Fruit fly (Drosophila melanogaster) whole organism, embryonic: ENCODE data around the gene SCOT.

Experiments used
- Asciz ChIP-seq: fragments of 200-800 bp; sonication (Bioruptor generic); optimal IDR thresholded peaks from 2 replicates; lab custom pipeline; 2017; ENCODE audit warnings: missing biosample characterization, mild to moderate bottlenecking, missing genetic modification characterization, missing genetic modification reagents
- Atf6 ChIP-seq: fragments of 200-800 bp; sonication (Bioruptor generic); IDR thresholded peaks from 2 replicates; pipeline ENCODE4 v1.3.6; 2022; ENCODE audit warnings: missing biosample characterization, missing genetic modification characterization
- CG10565 ChIP-seq: fragments of 200-800 bp; sonication (Bioruptor generic); optimal IDR thresholded peaks from 3 replicates; lab custom pipeline; 2016; ENCODE audit warnings: missing biosample characterization, mild to moderate bottlenecking, missing genetic modification characterization
- CG11696 ChIP-seq: fragments of 200-800 bp; sonication (Bioruptor generic); IDR thresholded peaks from 2 replicates; pipeline ENCODE4 v1.3.6; 2022; ENCODE audit warnings: missing biosample characterization, missing genetic modification characterization
- CG12071 ChIP-seq: fragments of 200-800 bp; sonication (Bioruptor generic); optimal IDR thresholded peaks from 3 replicates; lab custom pipeline; 2018; ENCODE audit warnings: missing biosample characterization, mild to moderate bottlenecking, missing genetic modification characterization
- CG12104 ChIP-seq: fragments of 200-800 bp; sonication (Bioruptor generic); optimal IDR thresholded peaks from 3 replicates; lab custom pipeline; 2016; ENCODE audit warnings: missing biosample characterization, missing genetic modification characterization
- CG12769 ChIP-seq: fragments of 200-800 bp; sonication (Bioruptor generic); optimal IDR thresholded peaks from 2 replicates; lab custom pipeline; 2019; ENCODE audit warnings: missing biosample characterization, mild to moderate bottlenecking, missing genetic modification characterization, moderate library complexity
- CG13624 ChIP-seq: fragments of 200-800 bp; sonication (Bioruptor generic); optimal IDR thresholded peaks from 2 replicates; lab custom pipeline; 2016; ENCODE audit warnings: missing biosample characterization, missing genetic modification characterization
- CG14014 ChIP-seq: fragments of 200-800 bp; sonication (Bioruptor generic); IDR thresholded peaks from 2 replicates; pipeline ENCODE4 v1.3.6; 2022; ENCODE audit warnings: missing biosample characterization, missing genetic modification characterization
- CG17359 ChIP-seq: fragments of 200-800 bp; sonication (Bioruptor generic); optimal IDR thresholded peaks from 3 replicates; lab custom pipeline; 2018; ENCODE audit warnings: missing biosample characterization, mild to moderate bottlenecking, missing genetic modification characterization, moderate library complexity
- CG17385 ChIP-seq: fragments of 200-800 bp; sonication (Bioruptor generic); optimal IDR thresholded peaks from 3 replicates; lab custom pipeline; 2018; ENCODE audit warnings: missing biosample characterization, mild to moderate bottlenecking, missing genetic modification characterization
- CG18599 ChIP-seq: fragments of 200-800 bp; sonication (Bioruptor generic); optimal IDR thresholded peaks from 3 replicates; lab custom pipeline; 2017; ENCODE audit warnings: missing biosample characterization, missing genetic modification characterization, mild to moderate bottlenecking, moderate library complexity, missing genetic modification reagents
- CG18619 ChIP-seq: fragments of 200-800 bp; sonication (Bioruptor generic); optimal IDR thresholded peaks from 3 replicates; lab custom pipeline; 2017; ENCODE audit warnings: missing biosample characterization, mild to moderate bottlenecking, missing genetic modification characterization
- CG2875 ChIP-seq: fragments of 200-800 bp; sonication (Bioruptor generic); optimal IDR thresholded peaks from 2 replicates; lab custom pipeline; 2017; ENCODE audit warnings: missing biosample characterization, mild to moderate bottlenecking, missing genetic modification characterization, missing genetic modification reagents
- CG30403 ChIP-seq: fragments of 200-800 bp; sonication (Bioruptor generic); optimal IDR thresholded peaks from 3 replicates; lab custom pipeline; 2016; ENCODE audit warnings: missing biosample characterization, missing genetic modification characterization
- CG4328 ChIP-seq: fragments of 200-800 bp; sonication (Bioruptor generic); optimal IDR thresholded peaks from 3 replicates; lab custom pipeline; 2017; ENCODE audit warnings: missing biosample characterization, missing genetic modification reagents, missing genetic modification characterization
- CG7839 ChIP-seq: fragments of 200-800 bp; sonication (Bioruptor generic); optimal IDR thresholded peaks from 3 replicates; lab custom pipeline; 2018; ENCODE audit warnings: missing biosample characterization, mild to moderate bottlenecking, missing genetic modification characterization, moderate library complexity
- CG8290 ChIP-seq, 3 experiments: fragments of 200-800 bp; sonication (Bioruptor generic); optimal IDR thresholded peaks; 2 replicates each; lab custom pipeline; 2016 to 2019; ENCODE audit warnings: missing biosample characterization in 3 of 3, missing genetic modification characterization in 3 of 3, mild to moderate bottlenecking in 2 of 3, moderate library complexity in 1 of 3
- CoRest ChIP-seq: fragments of 200-800 bp; sonication (Bioruptor generic); optimal IDR thresholded peaks from 3 replicates; lab custom pipeline; 2018; ENCODE audit warnings: missing biosample characterization, mild to moderate bottlenecking, missing genetic modification characterization, moderate library complexity
- Dek ChIP-seq: fragments of 200-800 bp; sonication (Bioruptor generic); optimal IDR thresholded peaks from 3 replicates; lab custom pipeline; 2019; ENCODE audit warnings: missing biosample characterization, mild to moderate bottlenecking, missing genetic modification characterization, moderate library complexity
- Dip2 ChIP-seq: fragments of 200-800 bp; sonication (Bioruptor generic); IDR thresholded peaks from 2 replicates; pipeline ENCODE4 v1.3.6; 2022; ENCODE audit warnings: missing biosample characterization, missing genetic modification characterization
- Eip74EF ChIP-seq, 2 experiments: fragments of 200-800 bp in 1 of 2; fragments of >200 bp in 1 of 2; sonication (Bioruptor generic) in 1 of 2; optimal IDR thresholded peaks; 2 replicates each; lab custom pipeline; 2017 to 2019; ENCODE audit warnings: missing biosample characterization in 2 of 2, missing genetic modification characterization in 2 of 2, mild to moderate bottlenecking in 1 of 2, moderate library complexity in 1 of 2
- Ets65A ChIP-seq: fragments of 200-800 bp; sonication (Bioruptor generic); peaks from one replicate; lab custom pipeline; 2016; ENCODE audit warnings: missing biosample characterization, missing genetic modification characterization
- HLH3B ChIP-seq: fragments of 200-800 bp; sonication (Bioruptor generic); IDR thresholded peaks from 2 replicates; pipeline ENCODE4 v1.3.6; 2022; ENCODE audit warnings: missing biosample characterization, missing genetic modification characterization
- Hmr ChIP-seq: fragments of 200-800 bp; sonication (Bioruptor generic); optimal IDR thresholded peaks from 3 replicates; lab custom pipeline; 2017; ENCODE audit warnings: mild to moderate bottlenecking, missing biosample characterization, missing genetic modification reagents, missing genetic modification characterization
- Med ChIP-seq: fragments of 200-800 bp; sonication (Bioruptor generic); peaks from one replicate; lab custom pipeline; 2016; ENCODE audit warnings: missing biosample characterization, missing genetic modification characterization, mild to moderate bottlenecking, inconsistent platforms, moderate library complexity
- Neu2 ChIP-seq: fragments of 200-800 bp; sonication (Bioruptor generic); optimal IDR thresholded peaks from 3 replicates; lab custom pipeline; 2016; ENCODE audit warnings: missing biosample characterization, missing genetic modification characterization, borderline replicate concordance
- NfI ChIP-seq: fragments of 200-800 bp; sonication (Bioruptor generic); optimal IDR thresholded peaks from 3 replicates; lab custom pipeline; 2018; ENCODE audit warnings: missing biosample characterization, mild to moderate bottlenecking, missing genetic modification characterization, moderate library complexity
- Rfx ChIP-seq: fragments of 200-800 bp; sonication (Bioruptor generic); IDR thresholded peaks from 2 replicates; pipeline ENCODE4 v1.3.6; 2022; ENCODE audit warnings: missing biosample characterization, missing genetic modification characterization
- Sox100B ChIP-seq: fragments of 200-800 bp; sonication (Bioruptor generic); optimal IDR thresholded peaks from 3 replicates; lab custom pipeline; 2018; ENCODE audit warnings: missing biosample characterization, mild to moderate bottlenecking, missing genetic modification characterization
- ac ChIP-seq: fragments of 200-800 bp; sonication (Bioruptor generic); optimal IDR thresholded peaks from 3 replicates; lab custom pipeline; 2017; ENCODE audit warnings: missing biosample characterization, mild to moderate bottlenecking, missing genetic modification characterization
- bcd ChIP-seq: fragments of 200-800 bp; sonication (Bioruptor generic); optimal IDR thresholded peaks from 2 replicates; lab custom pipeline; 2017; ENCODE audit warnings: missing biosample characterization, mild to moderate bottlenecking, missing genetic modification characterization
- caup ChIP-seq: fragments of 200-800 bp; sonication (Bioruptor generic); optimal IDR thresholded peaks from 3 replicates; lab custom pipeline; 2017; ENCODE audit warnings: missing biosample characterization, mild to moderate bottlenecking, missing genetic modification characterization, moderate library complexity; ENCODE audit not compliant: severe bottlenecking
- chif ChIP-seq, 2 experiments: fragments of 200-800 bp; sonication (Bioruptor generic); optimal IDR thresholded peaks; 3 replicates each; lab custom pipeline; 2016; ENCODE audit warnings: missing biosample characterization in 2 of 2, missing genetic modification characterization in 2 of 2
- ci ChIP-seq: fragments of 200-800 bp; sonication (Bioruptor generic); IDR thresholded peaks from 3 replicates; pipeline ENCODE4 v1.3.6; 2022; ENCODE audit warnings: missing biosample characterization, missing genetic modification characterization
- dmrt99B ChIP-seq: fragments of 200-800 bp; sonication (Bioruptor generic); optimal IDR thresholded peaks from 2 replicates; lab custom pipeline; 2018; ENCODE audit warnings: missing biosample characterization, mild to moderate bottlenecking, missing genetic modification characterization, moderate library complexity
- fd64A ChIP-seq: fragments of 200-800 bp; sonication (Bioruptor generic); optimal IDR thresholded peaks from 3 replicates; lab custom pipeline; 2018; ENCODE audit warnings: missing biosample characterization, mild to moderate bottlenecking, missing genetic modification characterization
- gem ChIP-seq: fragments of 200-800 bp; sonication (Bioruptor generic); optimal IDR thresholded peaks from 2 replicates; lab custom pipeline; 2019; ENCODE audit warnings: missing biosample characterization, mild to moderate bottlenecking, missing genetic modification characterization, moderate library complexity
- mld ChIP-seq: fragments of 200-800 bp; sonication (Bioruptor generic); IDR thresholded peaks from 3 replicates; pipeline ENCODE4 v1.3.6; 2022; ENCODE audit warnings: missing biosample characterization, missing genetic modification characterization; ENCODE audit not compliant: partially characterized antibody
- nau ChIP-seq: fragments of 200-800 bp; sonication (Bioruptor generic); optimal IDR thresholded peaks from 3 replicates; lab custom pipeline; 2017; ENCODE audit warnings: missing biosample characterization, mild to moderate bottlenecking, missing genetic modification characterization, missing genetic modification reagents
- p53 ChIP-seq: fragments of 200-800 bp; sonication (Bioruptor generic); optimal IDR thresholded peaks from 2 replicates; lab custom pipeline; 2016; ENCODE audit warnings: missing biosample characterization, missing genetic modification characterization
- slou ChIP-seq: fragments of 200-800 bp; sonication (Bioruptor generic); optimal IDR thresholded peaks from 3 replicates; lab custom pipeline; 2016; ENCODE audit warnings: missing biosample characterization, missing genetic modification characterization
- ssp ChIP-seq: fragments of 200-800 bp; sonication (Bioruptor generic); IDR thresholded peaks from 2 replicates; pipeline ENCODE4 v1.3.6; 2022; ENCODE audit warnings: missing biosample characterization, missing genetic modification characterization
- ttk ChIP-seq: fragments of 200-800 bp; sonication (Bioruptor generic); IDR thresholded peaks from 2 replicates; pipeline ENCODE4 v2.1.2; 2022; ENCODE audit warnings: missing biosample characterization, missing genetic modification characterization
- unpg ChIP-seq: fragments of 200-800 bp; sonication (Bioruptor generic); optimal IDR thresholded peaks from 3 replicates; lab custom pipeline; 2018; ENCODE audit warnings: missing biosample characterization, mild to moderate bottlenecking, missing genetic modification characterization, moderate library complexity
- wdn ChIP-seq: fragments of 200-800 bp; sonication (Bioruptor generic); IDR thresholded peaks from 2 replicates; pipeline ENCODE4 v1.3.6; 2022; ENCODE audit warnings: missing biosample characterization, missing genetic modification characterization

The SCOT gene

DNA sequence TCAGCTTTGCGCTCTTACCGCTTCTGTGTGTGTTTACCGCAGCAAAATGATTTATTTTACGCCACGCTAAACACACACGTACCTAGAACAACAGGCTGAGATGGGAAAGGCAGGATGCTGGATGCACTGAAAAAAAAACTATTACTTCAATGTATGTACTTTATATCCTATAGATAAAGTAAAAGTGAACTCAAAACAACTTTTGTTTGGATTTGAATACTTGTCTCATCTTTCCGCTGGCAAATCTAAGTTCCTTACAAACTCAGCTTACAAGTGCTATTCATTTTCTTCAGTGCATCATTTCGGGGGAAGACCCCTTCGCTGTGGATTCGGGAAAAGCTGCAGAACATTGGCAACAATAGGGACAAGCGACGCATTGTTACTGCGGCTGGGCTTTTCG, 13.8 kb downstream of the SCOT start (continued):
- TF ChIP-seq slou (GFP tag; lab: Kevin White, UChicago) = no peak
- peak; percentile 67 for TF ChIP-seq CG18599
- TF ChIP-seq chif (GFP tag; optimal IDR thresholded peaks at IDR 0.05; lab: Kevin White, UChicago) = peak in 1 of 2 experiments; percentile 5
- 0 out of 2 replicates have a peak, but pooled peaks have one; percentile 34 for TF ChIP-seq Atf6
- TF ChIP-seq Dek = no peak
- peak; percentile 35 for TF ChIP-seq CG13624 (GFP tag; lab: Kevin White, UChicago)
- TF ChIP-seq CG10565 (GFP tag; lab: Kevin White, UChicago) = no peak
- TF ChIP-seq p53 = no peak
- no peak for TF ChIP-seq NfI (GFP tag; lab: Kevin White, UChicago)
- no peak for TF ChIP-seq wdn (GFP tag; lab: Robert Waterston, UW)
- peak; percentile 17; the same call in 1 of the 2 replicates for TF ChIP-seq ssp
- no peak for TF ChIP-seq CG12104 (GFP tag; lab: Kevin White, UChicago)
- TF ChIP-seq mld (GFP tag; lab: Robert Waterston, UW) = no peak
- peak; percentile 8 for TF ChIP-seq bcd (GFP tag; lab: Kevin White, UChicago)
- TF ChIP-seq Hmr (GFP tag; lab: Kevin White, UChicago) = peak; percentile 64
- TF ChIP-seq, all 482 proteins: peak for 65

DNA sequence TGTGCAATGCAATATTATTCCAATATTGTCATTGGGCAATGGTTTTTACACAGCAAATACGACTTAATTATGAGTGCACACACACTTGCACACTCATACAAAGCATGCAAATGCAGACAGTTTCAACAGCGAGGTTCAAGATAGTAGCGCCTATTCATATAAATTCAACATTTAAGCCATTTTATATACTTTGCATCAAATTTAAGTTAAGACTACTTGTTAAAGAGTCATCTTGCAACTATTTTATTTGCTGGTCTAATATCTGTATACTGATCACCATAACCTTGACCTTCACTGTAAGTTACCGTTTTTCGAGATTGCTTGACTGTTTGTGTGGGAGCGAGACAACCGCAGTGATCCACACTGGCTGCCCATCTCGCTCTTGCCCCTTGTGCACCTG, 22.5 kb downstream of the SCOT start:
- TF ChIP-seq caup (GFP tag; lab: Kevin White, UChicago) (no peak), CG11696 (GFP tag; lab: Robert Waterston, UW) (0 out of 2 replicates have a peak, but pooled peaks have one; percentile 27), Ets65A (GFP tag; lab: Kevin White, UChicago) (peak; percentile 42), ttk (GFP tag; lab: Robert Waterston, UW) (0 out of 2 replicates have a peak, but pooled peaks have one; percentile 9)

DNA sequence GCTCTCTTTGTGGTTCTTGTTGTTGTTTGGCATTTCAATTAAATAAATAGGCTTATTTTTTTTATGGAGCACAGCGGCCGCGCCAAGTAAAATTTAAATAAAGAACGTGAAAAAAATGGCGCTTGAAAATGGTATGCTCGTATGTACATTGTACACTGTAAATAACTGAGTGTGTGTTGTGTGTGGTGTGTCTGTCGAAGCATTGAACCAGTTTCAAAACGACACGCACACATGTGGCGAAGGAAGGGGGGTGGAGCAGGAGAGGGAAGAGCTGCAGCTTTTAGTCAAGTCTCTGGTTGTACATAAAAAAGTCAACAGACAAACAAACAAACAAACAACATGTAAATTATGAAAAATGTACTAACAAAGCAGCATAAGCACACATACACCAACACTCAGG, 41.8 kb downstream of the SCOT start:
- TF ChIP-seq Asciz (GFP tag; lab: Kevin White, UChicago) (peak; percentile 42), Rfx (GFP tag; lab: Robert Waterston, UW) (0 out of 2 replicates have a peak, but pooled peaks have one; percentile 4), CG8290 (GFP tag; optimal IDR thresholded peaks at IDR 0.05; lab: Kevin White, UChicago) (no peak), CG8290 (tag; optimal IDR thresholded peaks at IDR 0.05; lab: Kevin White, UChicago) (peak in 1 of 2 experiments; percentile 43), CG18619 (GFP tag; lab: Kevin White, UChicago) (peak; percentile 11), Med (GFP tag; lab: Kevin White, UChicago) (peak; percentile 83), CG12769 (tag; lab: Kevin White, UChicago) (peak; percentile 23), bcd (GFP tag; lab: Kevin White, UChicago) (peak; percentile 30), CG4328 (GFP tag; lab: Kevin White, UChicago) (peak; percentile 17), nau (GFP tag; lab: Kevin White, UChicago) (peak; percentile 16), Dip2 (no peak), fd64A (peak; percentile 21), dmrt99B (peak; percentile 40), CG17359 (peak; percentile 39), Eip74EF (GFP tag; optimal IDR thresholded peaks at IDR 0.05; lab: Kevin White, UChicago) (no peak), CoRest (peak; percentile 13), CG12071 (peak; percentile 21), gem (tag; lab: Kevin White, UChicago) (peak; percentile 32), caup (GFP tag; lab: Kevin White, UChicago) (peak; percentile 24), HLH3B (GFP tag; lab: Robert Waterston, UW) (0 out of 2 replicates have a peak, but pooled peaks have one; percentile 30), CG14014 (0 out of 2 replicates have a peak, but pooled peaks have one; percentile 26), Neu2 (GFP tag; lab: Kevin White, UChicago) (no peak), Sox100B (GFP tag; lab: Kevin White, UChicago) (peak; percentile 32), unpg (no peak), CG30403 (GFP tag; lab: Kevin White, UChicago) (no peak), ci (GFP tag; lab: Robert Waterston, UW) (0 out of 3 replicates have a peak, but pooled peaks have one; percentile 41), ac (GFP tag; lab: Kevin White, UChicago) (no peak), CG17385 (GFP tag; lab: Kevin White, UChicago) (peak; percentile 17), CG2875 (GFP tag; lab: Kevin White, UChicago) (peak; percentile 19), CG7839 (tag; lab: Kevin White, UChicago) (peak; percentile 8)
